Worm (Caenorhabditis elegans) whole organism, midembryonic: Measurements from ENCODE around the gene W01A11.1.

Experiments used
- T22C8.4 ChIP-seq: fragments of 200-800 bp; sonication (Bioruptor generic); IDR thresholded peaks from 2 replicates; pipeline ENCODE4 v1.3.6; 2022; ENCODE audit warnings: missing genetic modification characterization, missing compliant biosample characterization
- cog-1 ChIP-seq: sonication (generic microtip); optimal IDR thresholded peaks from 2 replicates; lab custom pipeline; 2016; ENCODE audit warnings: missing genetic modification characterization, missing compliant biosample characterization
- flt-1 ChIP-seq: fragments of 200-800 bp; sonication (Bioruptor generic); IDR thresholded peaks from 2 replicates; pipeline ENCODE4 v1.3.6; 2022; ENCODE audit warnings: missing genetic modification characterization, missing compliant biosample characterization
- klf-2 ChIP-seq: fragments of 200-800 bp; sonication (Bioruptor generic); conservative IDR thresholded peaks from 2 replicates; pipeline ENCODE4 v1.3.6; 2022; ENCODE audit warnings: missing genetic modification reagents, missing genetic modification characterization, missing compliant biosample characterization
- med-1 ChIP-seq: sonication (generic microtip); optimal IDR thresholded peaks from 2 replicates; lab custom pipeline; 2017; ENCODE audit warnings: missing genetic modification characterization, mild to moderate bottlenecking, missing compliant biosample characterization, antibody characterized with exemption, missing genetic modification reagents; ENCODE audit not compliant: insufficient read depth
- ref-1 ChIP-seq: fragments of 200-800 bp; sonication (Bioruptor generic); conservative IDR thresholded peaks from 2 replicates; pipeline ENCODE4 v1.3.6; 2022; ENCODE audit warnings: missing genetic modification reagents, missing genetic modification characterization, missing compliant biosample characterization
- tab-1 ChIP-seq: fragments of 200-800 bp; sonication (Bioruptor generic); IDR thresholded peaks from 2 replicates; pipeline ENCODE4 v1.3.6; 2022; ENCODE audit warnings: missing genetic modification characterization, missing compliant biosample characterization
- ztf-23 ChIP-seq: fragments of 200-800 bp; sonication (Bioruptor generic); IDR thresholded peaks from 2 replicates; pipeline ENCODE4 v1.3.6; 2022; ENCODE audit warnings: missing genetic modification reagents, missing genetic modification characterization, missing compliant biosample characterization

ce11 chrV:6458302-6458998 lies 40.6 kb upstream of the W01A11.1 start:
- TF ChIP-seq flt-1 (GFP tag; lab: Robert Waterston, UW) (no peak), ztf-23 (GFP tag; lab: Robert Waterston, UW) (no peak), tab-1 (GFP tag; lab: Robert Waterston, UW) (no peak), cog-1 (tag; lab: Kevin White, UChicago) (no peak), klf-2 (GFP tag; lab: Robert Waterston, UW) (no peak), med-1 (GFP tag; lab: Kevin White, UChicago) (no peak), ref-1 (no peak), T22C8.4 (GFP tag; lab: Robert Waterston, UW) (no peak)
